Fruit fly (Drosophila melanogaster): Measurements from ENCODE around the gene hth.
A peak's percentile ranks its signal among the peaks of the same experiment; 100 is the strongest.

hth gene

DNA sequence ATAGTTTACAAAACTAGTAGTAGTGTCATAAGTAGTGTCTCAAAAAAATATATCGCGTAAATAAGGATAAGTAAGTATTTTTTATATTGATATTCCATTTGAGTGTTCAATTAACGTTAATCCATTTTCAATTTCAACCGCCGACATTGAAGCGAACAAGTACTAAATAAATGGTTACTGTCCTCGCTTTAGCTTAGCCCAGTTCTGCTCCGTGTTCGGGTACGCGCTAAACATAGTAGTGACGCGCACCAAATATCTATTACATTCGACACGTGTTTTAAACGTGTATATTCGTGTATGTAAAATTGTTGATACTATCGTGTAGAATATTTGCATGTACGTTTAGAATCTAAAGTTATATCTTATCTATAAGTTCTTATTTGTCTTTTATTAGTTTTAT is 35.7 kb upstream of the hth start (continued):
- TF ChIP-seq maf-S (GFP tag; optimal IDR thresholded peaks at IDR 0.05), result peak; percentile 48
- peak; percentile 62 for TF ChIP-seq pho (GFP tag; optimal IDR thresholded peaks at IDR 0.05)
- TF ChIP-seq PHDP (tag; optimal IDR thresholded peaks at IDR 0.05), result peak; percentile 31
- peak; percentile 83 for TF ChIP-seq unc-4 (GFP tag; IDR thresholded peaks at IDR 0.05; ENCODE audit: partially characterized antibody)
- peak; percentile 74 for TF ChIP-seq hbn (GFP tag; IDR thresholded peaks at IDR 0.05; ENCODE audit: partially characterized antibody)
- no peak for TF ChIP-seq CG4360 (GFP tag; IDR thresholded peaks at IDR 0.05)
- TF ChIP-seq gfzf (GFP tag; optimal IDR thresholded peaks at IDR 0.05), result peak; percentile 55
- no peak for TF ChIP-seq dmrt99B (tag; optimal IDR thresholded peaks at IDR 0.05)
- TF ChIP-seq lola (GFP tag; optimal IDR thresholded peaks at IDR 0.05), result peak in 1 of 3 experiments; percentile 13
- TF ChIP-seq exex (tag; optimal IDR thresholded peaks at IDR 0.05), result peak; percentile 22
- TF ChIP-seq gcm (GFP tag; optimal IDR thresholded peaks at IDR 0.05), result no peak
- peak; percentile 67 for TF ChIP-seq vvl (GFP tag; IDR thresholded peaks at IDR 0.05)
- peak; percentile 3 for TF ChIP-seq Mad (GFP tag; optimal IDR thresholded peaks at IDR 0.05)
- TF ChIP-seq sd (tag; optimal IDR thresholded peaks at IDR 0.05), result peak; percentile 70
- TF ChIP-seq Hsf (GFP tag; optimal IDR thresholded peaks at IDR 0.05), result peak; percentile 24
- TF ChIP-seq GATAe (GFP tag; conservative IDR thresholded peaks at IDR 0.05), result peak; percentile 19; the same call in 1 of the 2 replicates
- TF ChIP-seq Med (GFP tag), result peak; percentile 93
- TF ChIP-seq CG12942 (GFP tag; optimal IDR thresholded peaks at IDR 0.05), result peak; percentile 23
- TF ChIP-seq CoRest (tag; optimal IDR thresholded peaks at IDR 0.05), result peak; percentile 54
- TF ChIP-seq pnt (GFP tag; optimal IDR thresholded peaks at IDR 0.05), result peak; percentile 23
- peak; percentile 59 for TF ChIP-seq CG12769 (tag; optimal IDR thresholded peaks at IDR 0.05)
- TF ChIP-seq CG16813 (GFP tag; IDR thresholded peaks at IDR 0.05; ENCODE audit: partially characterized antibody), result peak; percentile 81
- peak; percentile 1 for TF ChIP-seq CG7556 (GFP tag; optimal IDR thresholded peaks at IDR 0.05)
- peak; percentile 50 for TF ChIP-seq Side (GFP tag; optimal IDR thresholded peaks at IDR 0.05)
- TF ChIP-seq CG9876 (GFP tag; optimal IDR thresholded peaks at IDR 0.05), result peak; percentile 61
- TF ChIP-seq CG8765 (GFP tag; IDR thresholded peaks at IDR 0.05), result no peak
- TF ChIP-seq insv (GFP tag; optimal IDR thresholded peaks at IDR 0.05), result peak in 1 of 2 experiments; percentile 64
- TF ChIP-seq CG34224 (GFP tag; IDR thresholded peaks at IDR 0.05; ENCODE audit: partially characterized antibody), result peak; percentile 60; the same call in 2 of the 3 replicates
- peak; percentile 75 for TF ChIP-seq Scr (GFP tag; IDR thresholded peaks at IDR 0.05; ENCODE audit: partially characterized antibody)
- peak; percentile 30 for TF ChIP-seq CG12391 (tag; optimal IDR thresholded peaks at IDR 0.05)
- peak; percentile 56 for TF ChIP-seq CG15514 (GFP tag; optimal IDR thresholded peaks at IDR 0.05)
- TF ChIP-seq CG10209 (GFP tag; optimal IDR thresholded peaks at IDR 0.05), result no peak
- peak; percentile 41 for TF ChIP-seq Camta (GFP tag; optimal IDR thresholded peaks at IDR 0.05)
- peak; percentile 85 for TF ChIP-seq inv (GFP tag; IDR thresholded peaks at IDR 0.05; ENCODE audit: partially characterized antibody)
- TF ChIP-seq CG7786 (GFP tag; optimal IDR thresholded peaks at IDR 0.05), result peak; percentile 38
- no peak for TF ChIP-seq bigmax (GFP tag; optimal IDR thresholded peaks at IDR 0.05)
- peak; percentile 53 for TF ChIP-seq her (GFP tag; optimal IDR thresholded peaks at IDR 0.05)
- TF ChIP-seq Antp (GFP tag; optimal IDR thresholded peaks at IDR 0.05), result peak; percentile 9

DNA sequence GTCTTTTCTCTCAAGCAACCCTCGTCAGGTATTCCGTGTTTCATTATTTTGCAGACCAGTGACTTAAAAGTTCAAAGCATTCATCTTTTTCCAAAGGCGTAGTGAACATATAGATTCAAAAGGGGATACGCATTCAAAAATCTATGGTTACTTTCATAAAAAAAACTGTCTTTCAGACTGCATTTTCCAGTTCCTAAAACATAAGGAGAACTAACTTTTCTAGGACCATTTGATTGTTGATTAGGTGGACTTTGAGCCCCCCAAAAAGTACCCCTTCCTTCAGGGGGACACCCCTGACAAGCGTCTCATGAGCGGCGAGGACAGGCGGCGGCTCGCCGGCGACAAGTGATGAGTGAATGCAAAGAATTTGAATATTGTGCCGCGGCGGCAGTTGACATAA is 34.2 kb upstream of the hth start:
- TF ChIP-seq hkb (optimal IDR thresholded peaks at IDR 0.05) (no peak), hkb (GFP tag; IDR thresholded peaks at IDR 0.05) (0 out of 2 replicates have a peak, but pooled peaks have one; percentile 33), Med (GFP tag) (peak; percentile 41), cato (GFP tag; optimal IDR thresholded peaks at IDR 0.05; ENCODE audit: borderline replicate concordance) (no peak), chm (GFP tag; IDR thresholded peaks at IDR 0.05) (peak; percentile 26; the same call in 1 of the 2 replicates)

Data from whole organism, embryonic.